Worm (Caenorhabditis elegans) whole organism, L3 larva: ENCODE data around the gene gcy-6.

Source experiments
- R02D3.7 ChIP-seq: fragments of 150-350 bp; optimal IDR thresholded peaks from 2 replicates; lab custom pipeline; 2014; ENCODE audit warnings: missing biosample characterization, missing genetic modification characterization
- fkh-10 ChIP-seq: sonication (generic microtip); optimal IDR thresholded peaks from 2 replicates; lab custom pipeline; 2017; ENCODE audit warnings: missing biosample characterization, missing genetic modification reagents, missing genetic modification characterization
- fos-1 ChIP-seq: fragments of 150-350 bp; optimal IDR thresholded peaks from 2 replicates; lab custom pipeline; 2014; ENCODE audit warnings: missing biosample characterization, missing genetic modification characterization
- lin-39 ChIP-seq: fragments of 150-350 bp; optimal IDR thresholded peaks from 2 replicates; lab custom pipeline; 2018; ENCODE audit warnings: missing biosample characterization, missing genetic modification reagents, missing genetic modification characterization
- mml-1 ChIP-seq: fragments of 150-350 bp; sonication (generic microtip); optimal IDR thresholded peaks from 3 replicates; lab custom pipeline; 2014; ENCODE audit warnings: missing biosample characterization, missing genetic modification characterization
- nfya-1 ChIP-seq: sonication (generic microtip); optimal IDR thresholded peaks from 2 replicates; lab custom pipeline; 2017; ENCODE audit warnings: missing genetic modification characterization, mild to moderate bottlenecking, missing compliant biosample characterization, antibody characterized with exemption, moderate library complexity; ENCODE audit not compliant: insufficient read depth
- nhr-11 ChIP-seq: fragments of 150-350 bp; optimal IDR thresholded peaks from 2 replicates; lab custom pipeline; 2014; ENCODE audit warnings: missing biosample characterization, missing genetic modification characterization
- nhr-12 ChIP-seq: fragments of 150-350 bp; optimal IDR thresholded peaks from 2 replicates; lab custom pipeline; 2014; ENCODE audit warnings: missing biosample characterization, missing genetic modification characterization
- nhr-76 ChIP-seq: fragments of 150-350 bp; sonication (generic microtip); optimal IDR thresholded peaks from 5 replicates; lab custom pipeline; 2014; ENCODE audit warnings: missing biosample characterization, missing genetic modification characterization
- pqm-1 ChIP-seq: fragments of 150-350 bp; optimal IDR thresholded peaks from 2 replicates; lab custom pipeline; 2017; ENCODE audit warnings: missing biosample characterization, missing genetic modification characterization, inconsistent platforms
- unc-62 ChIP-seq: fragments of 150-350 bp; sonication (generic microtip); optimal IDR thresholded peaks from 4 replicates; lab custom pipeline; 2014; ENCODE audit warnings: missing biosample characterization, missing genetic modification reagents, missing genetic modification characterization
- ztf-4 ChIP-seq: fragments of 150-350 bp; optimal IDR thresholded peaks from 2 replicates; lab custom pipeline; 2014; ENCODE audit warnings: missing biosample characterization, missing genetic modification characterization

DNA sequence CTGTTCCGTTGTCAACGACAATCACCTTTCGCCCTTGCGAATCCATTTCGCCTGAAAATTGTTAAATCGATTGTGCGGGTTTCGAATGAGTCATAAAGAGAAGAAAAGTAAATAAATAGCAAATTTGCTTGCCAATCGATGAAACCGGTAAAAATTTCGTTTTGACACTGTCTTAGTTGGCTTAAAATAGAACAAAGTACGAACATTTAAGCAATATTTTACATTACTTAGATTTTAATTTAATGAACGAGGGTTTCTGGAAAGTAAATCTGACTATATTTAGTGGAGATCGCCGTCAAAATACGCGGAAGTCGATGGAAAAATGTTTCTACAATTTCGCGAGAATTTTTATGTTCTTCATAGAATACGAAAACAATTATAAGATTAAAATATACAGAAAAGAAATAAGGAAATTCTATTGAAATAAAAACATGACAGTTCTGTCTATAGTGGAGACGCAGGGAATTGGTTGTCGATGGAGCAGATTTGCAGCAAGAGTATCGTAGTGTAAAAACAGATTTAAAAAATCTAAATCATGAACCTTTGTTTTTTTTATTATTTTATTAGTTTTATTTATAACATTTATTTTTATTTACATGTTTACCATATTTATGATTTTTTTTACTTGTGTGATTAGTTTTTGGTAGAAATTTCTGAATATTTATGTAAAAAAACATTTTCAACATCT is 24.6 kb upstream of the gcy-6 start, which contains the start of gene arx-2:
- no peak for TF ChIP-seq mml-1
- no peak for TF ChIP-seq pqm-1 (tag; lab: Kevin White, UChicago)
- TF ChIP-seq nfya-1: peak; percentile 53
- no peak for TF ChIP-seq nhr-11 (tag; lab: Kevin White, UChicago)
- no peak for TF ChIP-seq nhr-76 (tag; lab: Kevin White, UChicago)
- no peak for TF ChIP-seq fkh-10 (GFP tag; lab: Kevin White, UChicago)
- TF ChIP-seq ztf-4 (tag; lab: Kevin White, UChicago): no peak
- no peak for TF ChIP-seq unc-62 (GFP tag; lab: Kevin White, UChicago)
- no peak for TF ChIP-seq fos-1 (tag; lab: Kevin White, UChicago)
- TF ChIP-seq R02D3.7: no peak
- TF ChIP-seq nhr-12 (tag; lab: Kevin White, UChicago): no peak
- no peak for TF ChIP-seq lin-39 (tag; lab: Kevin White, UChicago)
